Worm (Caenorhabditis elegans) whole organism, L2 larva: ENCODE data around the gene dct-5.

Experiments
- C34F6.9 ChIP-seq: fragments of 150-350 bp; optimal IDR thresholded peaks from 2 replicates; lab custom pipeline; 2014; ENCODE audit warnings: missing biosample characterization, missing genetic modification characterization
- R02D3.7 ChIP-seq: fragments of 150-350 bp; optimal IDR thresholded peaks from 2 replicates; lab custom pipeline; 2014; ENCODE audit warnings: missing biosample characterization, missing genetic modification characterization
- alr-1 ChIP-seq: fragments of 150-350 bp; optimal IDR thresholded peaks from 2 replicates; lab custom pipeline; 2014; ENCODE audit warnings: missing biosample characterization, missing genetic modification characterization
- aly-2 ChIP-seq: fragments of 150-350 bp; optimal IDR thresholded peaks from 2 replicates; lab custom pipeline; 2014; ENCODE audit warnings: missing biosample characterization, missing genetic modification characterization
- ceh-82 ChIP-seq: fragments of 150-350 bp; optimal IDR thresholded peaks from 2 replicates; lab custom pipeline; 2014; ENCODE audit warnings: missing biosample characterization, missing genetic modification characterization
- crh-2 ChIP-seq: sonication (generic microtip); optimal IDR thresholded peaks from 2 replicates; lab custom pipeline; 2017; ENCODE audit warnings: missing biosample characterization, missing genetic modification characterization
- dmd-4 ChIP-seq: sonication (generic microtip); optimal IDR thresholded peaks from 2 replicates; lab custom pipeline; 2017; ENCODE audit warnings: missing biosample characterization, missing genetic modification characterization
- elt-1 ChIP-seq: fragments of 150-350 bp; optimal IDR thresholded peaks from 2 replicates; lab custom pipeline; 2014; ENCODE audit warnings: missing biosample characterization, missing genetic modification characterization
- fos-1 ChIP-seq: fragments of 150-350 bp; optimal IDR thresholded peaks from 2 replicates; lab custom pipeline; 2014; ENCODE audit warnings: missing biosample characterization, missing genetic modification characterization
- lin-39 ChIP-seq: fragments of 150-350 bp; optimal IDR thresholded peaks from 2 replicates; lab custom pipeline; 2014; ENCODE audit warnings: missing biosample characterization, missing genetic modification reagents, missing genetic modification characterization
- lsy-2 ChIP-seq, 2 experiments: fragments of 150-350 bp in 1 of 2; sonication (generic microtip) in 1 of 2; optimal IDR thresholded peaks; 2 replicates each; lab custom pipeline; 2014 to 2017; ENCODE audit warnings: missing biosample characterization in 2 of 2, missing genetic modification characterization in 2 of 2
- mbf-1 ChIP-seq: sonication (generic microtip); optimal IDR thresholded peaks from 2 replicates; lab custom pipeline; 2017; ENCODE audit warnings: missing biosample characterization, missing genetic modification characterization
- mdl-1 ChIP-seq, 2 experiments: fragments of 150-350 bp in 1 of 2; sonication (generic microtip) in 1 of 2; optimal IDR thresholded peaks; 2 replicates each; lab custom pipeline; 2017; ENCODE audit warnings: missing biosample characterization in 2 of 2, missing genetic modification characterization in 2 of 2
- nhr-10 ChIP-seq: sonication (generic microtip); optimal IDR thresholded peaks from 2 replicates; lab custom pipeline; 2017; ENCODE audit warnings: missing biosample characterization, missing genetic modification characterization
- nhr-12 ChIP-seq: fragments of 150-350 bp; optimal IDR thresholded peaks from 2 replicates; lab custom pipeline; 2014; ENCODE audit warnings: missing biosample characterization, missing genetic modification characterization
- nhr-129 ChIP-seq: fragments of 150-350 bp; optimal IDR thresholded peaks from 2 replicates; lab custom pipeline; 2014; ENCODE audit warnings: missing biosample characterization, missing genetic modification characterization
- nhr-23 ChIP-seq: fragments of 150-350 bp; optimal IDR thresholded peaks from 2 replicates; lab custom pipeline; 2014; ENCODE audit warnings: missing biosample characterization, missing genetic modification reagents, missing genetic modification characterization
- nhr-237 ChIP-seq: fragments of 150-350 bp; optimal IDR thresholded peaks from 2 replicates; lab custom pipeline; 2014; ENCODE audit warnings: missing biosample characterization, missing genetic modification characterization
- nhr-6 ChIP-seq: fragments of 150-350 bp; optimal IDR thresholded peaks from 2 replicates; lab custom pipeline; 2014; ENCODE audit warnings: missing biosample characterization, missing genetic modification characterization
- peb-1 ChIP-seq: fragments of 150-350 bp; optimal IDR thresholded peaks from 2 replicates; lab custom pipeline; 2014; ENCODE audit warnings: missing biosample characterization, missing genetic modification characterization
- sem-4 ChIP-seq: fragments of 150-350 bp; optimal IDR thresholded peaks from 2 replicates; lab custom pipeline; 2014; ENCODE audit warnings: missing biosample characterization, missing genetic modification reagents, missing genetic modification characterization
- skn-1 ChIP-seq: sonication (generic microtip); optimal IDR thresholded peaks from 2 replicates; lab custom pipeline; 2017; ENCODE audit warnings: missing biosample characterization, missing genetic modification characterization
- snpc-4 ChIP-seq: fragments of 150-350 bp; optimal IDR thresholded peaks from 2 replicates; lab custom pipeline; 2014; ENCODE audit warnings: missing biosample characterization, missing genetic modification characterization
- unc-39 ChIP-seq: fragments of 150-350 bp; optimal IDR thresholded peaks from 2 replicates; lab custom pipeline; 2014; ENCODE audit warnings: missing biosample characterization, missing genetic modification characterization
- unc-55 ChIP-seq: fragments of 150-350 bp; sonication (generic microtip); optimal IDR thresholded peaks from 3 replicates; lab custom pipeline; 2014; ENCODE audit warnings: missing biosample characterization, missing genetic modification reagents, missing genetic modification characterization
- unc-62 ChIP-seq: fragments of 150-350 bp; optimal IDR thresholded peaks from 2 replicates; lab custom pipeline; 2014; ENCODE audit warnings: missing biosample characterization, missing genetic modification reagents, missing genetic modification characterization
- zag-1 ChIP-seq: fragments of 150-350 bp; optimal IDR thresholded peaks from 2 replicates; lab custom pipeline; 2014; ENCODE audit warnings: missing biosample characterization, missing genetic modification characterization
- ztf-11 ChIP-seq: sonication (generic microtip); optimal IDR thresholded peaks from 2 replicates; lab custom pipeline; 2017; ENCODE audit warnings: missing biosample characterization, missing genetic modification characterization
- ztf-4 ChIP-seq: fragments of 150-350 bp; optimal IDR thresholded peaks from 2 replicates; lab custom pipeline; 2014; ENCODE audit warnings: missing biosample characterization, missing genetic modification characterization

dct-5 gene

ce11 chrII:5389831-5390323, 46.9 kb downstream of the dct-5 start, which contains the start of gene ndx-6 (continued):
- TF ChIP-seq nhr-6 (tag; lab: Kevin White, UChicago) (peak; percentile 79), nhr-129 (tag; lab: Kevin White, UChicago) (peak; percentile 92), crh-2 (tag; lab: Kevin White, UChicago) (peak; percentile 90), dmd-4 (tag; lab: Kevin White, UChicago) (no peak), fos-1 (tag; lab: Kevin White, UChicago) (peak; percentile 85), snpc-4 (tag; lab: Kevin White, UChicago) (peak; percentile 80), R02D3.7 (tag; lab: Kevin White, UChicago) (peak; percentile 40), skn-1 (peak; percentile 37)

ce11 chrII:5388786-5389421, 47.8 kb downstream of the dct-5 start, which contains the start of gene rsp-4:
Gene rsp-4, minus strand, starts transcription at chrII:5388836.
- no peak for TF ChIP-seq mbf-1 (tag; lab: Kevin White, UChicago)
- no peak for TF ChIP-seq nhr-237
- TF ChIP-seq nhr-6 (tag; lab: Kevin White, UChicago): no peak
- TF ChIP-seq nhr-23 (tag; lab: Kevin White, UChicago): no peak
- TF ChIP-seq elt-1: no peak
- no peak for TF ChIP-seq unc-62
- TF ChIP-seq unc-55 (GFP tag; lab: Kevin White, UChicago): no peak
- TF ChIP-seq nhr-12 (tag; lab: Kevin White, UChicago): no peak
- no peak for TF ChIP-seq dmd-4 (tag; lab: Kevin White, UChicago)
- no peak for TF ChIP-seq nhr-10 (tag; lab: Kevin White, UChicago)
- no peak for TF ChIP-seq sem-4 (tag; lab: Kevin White, UChicago)
- no peak for TF ChIP-seq ztf-4 (tag; lab: Kevin White, UChicago)
- TF ChIP-seq unc-39 (tag; lab: Kevin White, UChicago): no peak
- TF ChIP-seq aly-2 (tag; lab: Kevin White, UChicago): no peak
- TF ChIP-seq ztf-11 (tag; lab: Kevin White, UChicago): no peak
- TF ChIP-seq peb-1 (tag; lab: Kevin White, UChicago): no peak
- no peak for TF ChIP-seq lin-39 (tag; lab: Kevin White, UChicago)
- TF ChIP-seq, all 48 proteins: peak for 0

ce11 chrII:5387217-5387616, 49.5 kb downstream of the dct-5 start, which contains the start of gene ccpp-6:
Gene ccpp-6, minus strand, starts transcription at chrII:5387317.
- no peak for TF ChIP-seq lsy-2 (tag; optimal IDR thresholded peaks at IDR 0.05; lab: Kevin White, UChicago)
- TF ChIP-seq nhr-23 (tag; lab: Kevin White, UChicago): no peak
- TF ChIP-seq zag-1 (tag; lab: Kevin White, UChicago): no peak
- TF ChIP-seq unc-39 (tag; lab: Kevin White, UChicago): no peak
- TF ChIP-seq C34F6.9 (tag; lab: Kevin White, UChicago): no peak
- no peak for TF ChIP-seq alr-1 (tag; lab: Kevin White, UChicago)
- TF ChIP-seq unc-62: no peak
- TF ChIP-seq aly-2 (tag; lab: Kevin White, UChicago): no peak
- TF ChIP-seq ceh-82 (tag; lab: Kevin White, UChicago): no peak
- TF ChIP-seq mdl-1 (tag; optimal IDR thresholded peaks at IDR 0.05; lab: Kevin White, UChicago): no peak
